Fruit fly (Drosophila melanogaster) whole organism, embryonic: Measurements from ENCODE around the gene Spn75F.

Experiments used
- Asciz ChIP-seq: fragments of 200-800 bp; sonication (Bioruptor generic); optimal IDR thresholded peaks from 2 replicates; lab custom pipeline; 2017; ENCODE audit warnings: missing biosample characterization, mild to moderate bottlenecking, missing genetic modification characterization, missing genetic modification reagents
- Atf-2 ChIP-seq: fragments of 200-800 bp; sonication (Bioruptor generic); optimal IDR thresholded peaks from 2 replicates; lab custom pipeline; 2016; ENCODE audit warnings: missing biosample characterization, missing genetic modification characterization
- CG10147 ChIP-seq: fragments of 200-800 bp; sonication (Bioruptor generic); optimal IDR thresholded peaks from 2 replicates; lab custom pipeline; 2019; ENCODE audit warnings: missing biosample characterization, mild to moderate bottlenecking, missing genetic modification characterization, moderate library complexity
- CG10979 ChIP-seq: fragments of 200-800 bp; sonication (Bioruptor generic); optimal IDR thresholded peaks from 2 replicates; lab custom pipeline; 2018; ENCODE audit warnings: missing biosample characterization, mild to moderate bottlenecking, missing genetic modification characterization, moderate library complexity
- CG11456 ChIP-seq: fragments of 200-800 bp; sonication (Bioruptor generic); IDR thresholded peaks from 3 replicates; pipeline ENCODE4 v1.3.6; 2022; ENCODE audit warnings: missing biosample characterization, missing genetic modification characterization
- CG11504 ChIP-seq: fragments of 200-800 bp; sonication (Bioruptor generic); optimal IDR thresholded peaks from 3 replicates; lab custom pipeline; 2019; ENCODE audit warnings: missing biosample characterization, mild to moderate bottlenecking, missing genetic modification characterization, moderate library complexity
- CG11696 ChIP-seq: fragments of 200-800 bp; sonication (Bioruptor generic); IDR thresholded peaks from 2 replicates; pipeline ENCODE4 v1.3.6; 2022; ENCODE audit warnings: missing biosample characterization, missing genetic modification characterization
- CG12744 ChIP-seq: fragments of 200-800 bp; sonication (Bioruptor generic); optimal IDR thresholded peaks from 2 replicates; lab custom pipeline; 2016; ENCODE audit warnings: missing biosample characterization, missing genetic modification characterization
- CG13296 ChIP-seq: fragments of 200-800 bp; sonication (Bioruptor generic); optimal IDR thresholded peaks from 3 replicates; lab custom pipeline; 2018; ENCODE audit warnings: missing biosample characterization, mild to moderate bottlenecking, missing genetic modification characterization
- CG1529 ChIP-seq: fragments of 200-800 bp; sonication (Bioruptor generic); optimal IDR thresholded peaks from 3 replicates; lab custom pipeline; 2018; ENCODE audit warnings: missing biosample characterization, missing genetic modification characterization
- CG16863 ChIP-seq: fragments of 200-800 bp; sonication (Bioruptor generic); optimal IDR thresholded peaks from 3 replicates; lab custom pipeline; 2016; ENCODE audit warnings: missing biosample characterization, missing genetic modification characterization
- CG17361 ChIP-seq: fragments of 200-800 bp; sonication (Bioruptor generic); IDR thresholded peaks from 3 replicates; pipeline ENCODE4 v1.3.6; 2022; ENCODE audit warnings: missing biosample characterization, missing genetic modification characterization
- CG18262 ChIP-seq: fragments of 200-800 bp; optimal IDR thresholded peaks from 3 replicates; lab custom pipeline; 2019; ENCODE audit warnings: missing biosample characterization, mild to moderate bottlenecking, missing genetic modification characterization, moderate library complexity
- CG2120 ChIP-seq: fragments of 200-800 bp; sonication (Bioruptor generic); optimal IDR thresholded peaks from 3 replicates; lab custom pipeline; 2016; ENCODE audit warnings: missing biosample characterization, missing genetic modification characterization
- CG4282 ChIP-seq: fragments of 200-800 bp; sonication (Bioruptor generic); optimal IDR thresholded peaks from 2 replicates; lab custom pipeline; 2016; ENCODE audit warnings: missing biosample characterization, missing genetic modification characterization
- CG4360 ChIP-seq: fragments of 200-800 bp; sonication (Bioruptor generic); IDR thresholded peaks from 2 replicates; pipeline ENCODE4 v1.3.6; 2022; ENCODE audit warnings: missing biosample characterization, missing genetic modification characterization
- CG7556 ChIP-seq: fragments of 200-800 bp; sonication (Bioruptor generic); optimal IDR thresholded peaks from 2 replicates; lab custom pipeline; 2017; ENCODE audit warnings: missing biosample characterization, mild to moderate bottlenecking, missing genetic modification characterization
- CG7963 ChIP-seq: fragments of 200-800 bp; sonication (Bioruptor generic); IDR thresholded peaks from 3 replicates; pipeline ENCODE4 v1.3.6; 2022; ENCODE audit warnings: missing biosample characterization, missing genetic modification characterization; ENCODE audit not compliant: partially characterized antibody
- CG8290 ChIP-seq, 3 experiments: fragments of 200-800 bp; sonication (Bioruptor generic); optimal IDR thresholded peaks; 2 replicates each; lab custom pipeline; 2016 to 2019; ENCODE audit warnings: missing biosample characterization in 3 of 3, missing genetic modification characterization in 3 of 3, mild to moderate bottlenecking in 2 of 3, moderate library complexity in 1 of 3
- D19A ChIP-seq: fragments of 200-800 bp; optimal IDR thresholded peaks from 3 replicates; lab custom pipeline; 2019; ENCODE audit warnings: missing biosample characterization, mild to moderate bottlenecking, missing genetic modification characterization, moderate library complexity
- Dbx ChIP-seq: fragments of 200-800 bp; sonication (Bioruptor generic); IDR thresholded peaks from 3 replicates; pipeline ENCODE4 v1.3.6; 2022; ENCODE audit warnings: missing biosample characterization, missing genetic modification characterization
- Drgx ChIP-seq: fragments of 200-800 bp; sonication (Bioruptor generic); IDR thresholded peaks from 2 replicates; pipeline ENCODE4 v1.3.6; 2022; ENCODE audit warnings: missing biosample characterization, missing genetic modification characterization
- Eip74EF ChIP-seq, 2 experiments: fragments of 200-800 bp in 1 of 2; fragments of >200 bp in 1 of 2; sonication (Bioruptor generic) in 1 of 2; optimal IDR thresholded peaks; 2 replicates each; lab custom pipeline; 2017 to 2019; ENCODE audit warnings: missing biosample characterization in 2 of 2, missing genetic modification characterization in 2 of 2, mild to moderate bottlenecking in 1 of 2, moderate library complexity in 1 of 2
- Fer1 ChIP-seq: fragments of 200-800 bp; sonication (Bioruptor generic); optimal IDR thresholded peaks from 2 replicates; lab custom pipeline; 2017; ENCODE audit warnings: missing biosample characterization, mild to moderate bottlenecking, missing genetic modification characterization
- Fer3 ChIP-seq: fragments of 200-800 bp; sonication (Bioruptor generic); optimal IDR thresholded peaks from 2 replicates; lab custom pipeline; 2018; ENCODE audit warnings: missing biosample characterization, mild to moderate bottlenecking, missing genetic modification characterization, moderate library complexity
- HLH4C ChIP-seq: fragments of 200-800 bp; sonication (Bioruptor generic); IDR thresholded peaks from 3 replicates; pipeline ENCODE4 v1.3.6; 2022; ENCODE audit warnings: missing biosample characterization, missing genetic modification characterization; ENCODE audit not compliant: partially characterized antibody
- Hr39 ChIP-seq: fragments of >200 bp; optimal IDR thresholded peaks from 2 replicates; lab custom pipeline; 2017
- Meics ChIP-seq: fragments of 200-800 bp; sonication (Bioruptor generic); optimal IDR thresholded peaks from 2 replicates; lab custom pipeline; 2017; ENCODE audit warnings: missing biosample characterization, mild to moderate bottlenecking, missing genetic modification characterization
- Mrtf ChIP-seq: fragments of 200-800 bp; sonication (Bioruptor generic); IDR thresholded peaks from 3 replicates; pipeline ENCODE4 v1.3.6; 2022; ENCODE audit warnings: missing biosample characterization, missing genetic modification characterization
- Oaz ChIP-seq: fragments of 200-800 bp; sonication (Bioruptor generic); IDR thresholded peaks from 2 replicates; pipeline ENCODE4 v1.3.6; 2022; ENCODE audit warnings: missing biosample characterization, missing genetic modification characterization
- Oli ChIP-seq: fragments of 200-800 bp; sonication (Bioruptor generic); optimal IDR thresholded peaks from 2 replicates; lab custom pipeline; 2018; ENCODE audit warnings: missing biosample characterization, mild to moderate bottlenecking, missing genetic modification characterization, moderate library complexity
- Ptx1 ChIP-seq: fragments of 200-800 bp; sonication (Bioruptor generic); IDR thresholded peaks from 2 replicates; pipeline ENCODE4 v1.3.6; 2022; ENCODE audit warnings: missing biosample characterization, missing genetic modification characterization
- Six4 ChIP-seq: fragments of 200-800 bp; sonication (Bioruptor generic); optimal IDR thresholded peaks from 2 replicates; lab custom pipeline; 2016; ENCODE audit warnings: missing biosample characterization, missing genetic modification characterization
- Sry-β ChIP-seq: fragments of 200-800 bp; sonication (Bioruptor generic); optimal IDR thresholded peaks from 2 replicates; lab custom pipeline; 2018; ENCODE audit warnings: missing biosample characterization, mild to moderate bottlenecking, missing genetic modification characterization, moderate library complexity
- bowl ChIP-seq: fragments of 200-800 bp; sonication (Bioruptor generic); IDR thresholded peaks from 2 replicates; pipeline ENCODE4 v1.3.6; 2022; ENCODE audit warnings: missing biosample characterization, missing genetic modification characterization
- bsh ChIP-seq, 2 experiments: fragments of 200-800 bp; sonication (Bioruptor generic); optimal IDR thresholded peaks; 2 replicates each; lab custom pipeline; 2017 to 2018; ENCODE audit warnings: mild to moderate bottlenecking in 2 of 2, missing biosample characterization in 2 of 2, missing genetic modification characterization in 2 of 2, moderate library complexity in 1 of 2
- dysf ChIP-seq: fragments of 200-800 bp; sonication (Bioruptor generic); IDR thresholded peaks from 3 replicates; pipeline ENCODE4 v1.3.6; 2022; ENCODE audit warnings: missing biosample characterization, missing genetic modification characterization
- ewg ChIP-seq: fragments of 200-800 bp; sonication (Bioruptor generic); optimal IDR thresholded peaks from 3 replicates; lab custom pipeline; 2017; ENCODE audit warnings: mild to moderate bottlenecking, missing biosample characterization, missing genetic modification reagents, missing genetic modification characterization
- ind ChIP-seq: fragments of 200-800 bp; sonication (Bioruptor generic); optimal IDR thresholded peaks from 3 replicates; lab custom pipeline; 2016; ENCODE audit warnings: missing biosample characterization, missing genetic modification characterization
- jumu ChIP-seq: fragments of 200-800 bp; sonication (Bioruptor generic); optimal IDR thresholded peaks from 3 replicates; lab custom pipeline; 2016; ENCODE audit warnings: missing biosample characterization, missing genetic modification characterization
- oc ChIP-seq: fragments of 200-800 bp; sonication (Bioruptor generic); optimal IDR thresholded peaks from 2 replicates; lab custom pipeline; 2018; ENCODE audit warnings: missing biosample characterization, mild to moderate bottlenecking, missing genetic modification characterization, moderate library complexity
- org-1 ChIP-seq: fragments of 200-800 bp; sonication (Bioruptor generic); optimal IDR thresholded peaks from 2 replicates; lab custom pipeline; 2017; ENCODE audit warnings: missing biosample characterization, missing genetic modification characterization
- pb ChIP-seq: fragments of 200-800 bp; sonication (Bioruptor generic); optimal IDR thresholded peaks from 3 replicates; lab custom pipeline; 2016; ENCODE audit warnings: missing biosample characterization, missing genetic modification characterization
- pros ChIP-seq: fragments of 200-800 bp; sonication (Bioruptor generic); optimal IDR thresholded peaks from 3 replicates; lab custom pipeline; 2019; ENCODE audit warnings: missing biosample characterization, mild to moderate bottlenecking, missing genetic modification characterization, moderate library complexity
- repo ChIP-seq: fragments of 200-800 bp; sonication (Bioruptor generic); optimal IDR thresholded peaks from 2 replicates; lab custom pipeline; 2016; ENCODE audit warnings: missing biosample characterization, missing genetic modification characterization
- run ChIP-seq: fragments of 200-800 bp; sonication (Bioruptor generic); optimal IDR thresholded peaks from 3 replicates; lab custom pipeline; 2018; ENCODE audit warnings: missing biosample characterization, mild to moderate bottlenecking, missing genetic modification characterization
- shn ChIP-seq: fragments of 200-800 bp; sonication (Bioruptor generic); optimal IDR thresholded peaks from 3 replicates; lab custom pipeline; 2016; ENCODE audit warnings: missing biosample characterization, missing genetic modification characterization
- tin ChIP-seq: fragments of 200-800 bp; sonication (Bioruptor generic); optimal IDR thresholded peaks from 3 replicates; lab custom pipeline; 2016; ENCODE audit warnings: missing biosample characterization, missing genetic modification characterization

Gene Spn75F

dm6 chr3L:19079798-19080691 lies 49.4 kb downstream of the Spn75F start (continued):
- TF ChIP-seq CG10979, result peak; percentile 12
- TF ChIP-seq CG1529 (GFP tag; lab: Kevin White, UChicago), result peak; percentile 31
- TF ChIP-seq repo, result no peak
- TF ChIP-seq shn (GFP tag; lab: Kevin White, UChicago), result peak; percentile 27
- TF ChIP-seq ewg (GFP tag; lab: Kevin White, UChicago), result peak; percentile 4
- TF ChIP-seq bowl (GFP tag; lab: Robert Waterston, UW), result no peak
- TF ChIP-seq CG4282 (GFP tag; lab: Kevin White, UChicago), result no peak
- TF ChIP-seq Fer3 (tag; lab: Kevin White, UChicago), result peak; percentile 13
- peak; percentile 11 for TF ChIP-seq jumu
- TF ChIP-seq run, result no peak
- TF ChIP-seq CG7963 (GFP tag; lab: Robert Waterston, UW), result no peak
- peak; percentile 78 for TF ChIP-seq CG7556
- TF ChIP-seq Dbx (GFP tag; lab: Robert Waterston, UW), result 0 out of 3 replicates have a peak, but pooled peaks have one; percentile 33
- peak; percentile 40 for TF ChIP-seq ind (GFP tag; lab: Kevin White, UChicago)
- no peak for TF ChIP-seq CG4360 (GFP tag; lab: Robert Waterston, UW)
- TF ChIP-seq Sry-β (GFP tag; lab: Kevin White, UChicago), result no peak
- peak; percentile 68 for TF ChIP-seq CG11504 (tag; lab: Kevin White, UChicago)
- TF ChIP-seq Oaz (GFP tag; lab: Robert Waterston, UW), result no peak
- TF ChIP-seq CG10147 (GFP tag; lab: Kevin White, UChicago), result peak; percentile 10
- TF ChIP-seq Atf-2 (GFP tag; lab: Kevin White, UChicago), result peak; percentile 32
- peak; percentile 37; the same call in 1 of the 2 replicates for TF ChIP-seq Drgx (GFP tag; lab: Robert Waterston, UW)
- TF ChIP-seq CG2120 (GFP tag; lab: Kevin White, UChicago), result peak; percentile 56
- TF ChIP-seq CG12744 (GFP tag; lab: Kevin White, UChicago), result no peak
- TF ChIP-seq CG11456 (GFP tag; lab: Robert Waterston, UW), result peak; percentile 64; the same call in 1 of the 3 replicates
- TF ChIP-seq HLH4C (GFP tag; lab: Robert Waterston, UW), result no peak
- peak; percentile 56 for TF ChIP-seq org-1
- no peak for TF ChIP-seq Hr39 (lab: Kevin White, UChicago)
- no peak for TF ChIP-seq Six4 (GFP tag; lab: Kevin White, UChicago)
- TF ChIP-seq oc (tag; lab: Kevin White, UChicago), result peak; percentile 8
- TF ChIP-seq CG18262, result peak; percentile 54
- TF ChIP-seq CG17361 (GFP tag; lab: Robert Waterston, UW), result peak; percentile 65; the same call in 2 of the 3 replicates
- peak; percentile 59 for TF ChIP-seq Oli (tag; lab: Kevin White, UChicago)
- no peak for TF ChIP-seq Fer1 (GFP tag; lab: Kevin White, UChicago)
- peak; percentile 7 for TF ChIP-seq CG16863 (GFP tag; lab: Kevin White, UChicago)
- no peak for TF ChIP-seq CG8290 (GFP tag; optimal IDR thresholded peaks at IDR 0.05; lab: Kevin White, UChicago)
- TF ChIP-seq CG8290 (tag; optimal IDR thresholded peaks at IDR 0.05; lab: Kevin White, UChicago), result peak in 1 of 2 experiments; percentile 8
- peak in 1 of 2 experiments; percentile 11 for TF ChIP-seq Eip74EF (GFP tag; optimal IDR thresholded peaks at IDR 0.05; lab: Kevin White, UChicago)
- TF ChIP-seq Ptx1, result peak; percentile 36; the same call in 1 of the 2 replicates
- TF ChIP-seq D19A, result peak; percentile 39
- TF ChIP-seq pros (GFP tag; lab: Kevin White, UChicago), result no peak
- TF ChIP-seq bsh (GFP tag; optimal IDR thresholded peaks at IDR 0.05; lab: Kevin White, UChicago), result peak; percentile 7 to 47
- peak; percentile 15 for TF ChIP-seq CG13296 (GFP tag; lab: Kevin White, UChicago)
- 0 out of 2 replicates have a peak, but pooled peaks have one; percentile 9 for TF ChIP-seq CG11696 (GFP tag; lab: Robert Waterston, UW)
- TF ChIP-seq Asciz (GFP tag; lab: Kevin White, UChicago), result no peak
- peak; percentile 58 for TF ChIP-seq Meics (GFP tag; lab: Kevin White, UChicago)
- peak; percentile 19; the same call in 1 of the 3 replicates for TF ChIP-seq dysf (GFP tag; lab: Robert Waterston, UW)
- peak; percentile 23 for TF ChIP-seq tin
- peak; percentile 33 for TF ChIP-seq pb (GFP tag; lab: Kevin White, UChicago)
- TF ChIP-seq Mrtf (GFP tag; lab: Robert Waterston, UW), result no peak
